Worm (Caenorhabditis elegans) whole organism, mixed stage, embryonic: Measurements from ENCODE around the gene smim-14.

Experiments used
- M03D4.4 ChIP-seq: sonication (generic microtip); optimal IDR thresholded peaks from 2 replicates; lab custom pipeline; 2017; ENCODE audit warnings: mild to moderate bottlenecking, missing genetic modification characterization, missing compliant biosample characterization
- bed-3 ChIP-seq: fragments of 200-800 bp; sonication (Bioruptor generic); optimal IDR thresholded peaks from 3 replicates; lab custom pipeline; 2018; ENCODE audit warnings: mild to moderate bottlenecking, missing genetic modification characterization, moderate library complexity, missing compliant biosample characterization
- ceh-39 ChIP-seq: fragments of 150-350 bp; optimal IDR thresholded peaks from 2 replicates; lab custom pipeline; 2014; ENCODE audit warnings: missing biosample characterization, missing genetic modification characterization
- ceh-43 ChIP-seq: fragments of 200-800 bp; sonication (Bioruptor generic); optimal IDR thresholded peaks from 2 replicates; lab custom pipeline; 2018; ENCODE audit warnings: mild to moderate bottlenecking, missing genetic modification characterization, moderate library complexity, missing compliant biosample characterization
- ceh-83 ChIP-seq: fragments of 200-800 bp; sonication (Bioruptor generic); optimal IDR thresholded peaks from 2 replicates; lab custom pipeline; 2018; ENCODE audit warnings: mild to moderate bottlenecking, missing genetic modification characterization, missing compliant biosample characterization
- ces-1 ChIP-seq: fragments of 150-350 bp; optimal IDR thresholded peaks from 2 replicates; lab custom pipeline; 2014; ENCODE audit warnings: missing biosample characterization, missing genetic modification reagents, missing genetic modification characterization
- cnd-1 ChIP-seq: fragments of 200-800 bp; sonication (Bioruptor generic); optimal IDR thresholded peaks from 2 replicates; lab custom pipeline; 2018; ENCODE audit warnings: mild to moderate bottlenecking, missing genetic modification characterization, missing compliant biosample characterization
- drap-1 ChIP-seq: fragments of 200-800 bp; sonication (Bioruptor generic); optimal IDR thresholded peaks from 3 replicates; lab custom pipeline; 2018; ENCODE audit warnings: mild to moderate bottlenecking, missing genetic modification characterization, missing compliant biosample characterization
- elt-1 ChIP-seq: sonication (generic microtip); optimal IDR thresholded peaks from 2 replicates; lab custom pipeline; 2017; ENCODE audit warnings: missing genetic modification characterization, mild to moderate bottlenecking, missing compliant biosample characterization, antibody characterized with exemption, moderate library complexity, borderline replicate concordance; ENCODE audit not compliant: insufficient read depth
- elt-3 ChIP-seq: fragments of 150-350 bp; optimal IDR thresholded peaks from 2 replicates; lab custom pipeline; 2014; ENCODE audit warnings: missing biosample characterization, missing genetic modification characterization
- hlh-1 ChIP-seq: fragments of 150-350 bp; optimal IDR thresholded peaks from 2 replicates; lab custom pipeline; 2014; ENCODE audit warnings: missing biosample characterization, missing genetic modification reagents, missing genetic modification characterization
- lin-13 ChIP-seq: fragments of 150-350 bp; optimal IDR thresholded peaks from 2 replicates; lab custom pipeline; 2014; ENCODE audit warnings: missing biosample characterization, missing genetic modification characterization
- lin-32 ChIP-seq: fragments of 200-800 bp; sonication (Bioruptor generic); optimal IDR thresholded peaks from 2 replicates; lab custom pipeline; 2018; ENCODE audit warnings: mild to moderate bottlenecking, missing genetic modification characterization, missing compliant biosample characterization
- lsy-2 ChIP-seq: fragments of 150-350 bp; optimal IDR thresholded peaks from 2 replicates; lab custom pipeline; 2014; ENCODE audit warnings: missing biosample characterization, missing genetic modification characterization
- mab-5 ChIP-seq: fragments of 150-350 bp; optimal IDR thresholded peaks from 2 replicates; lab custom pipeline; 2014; ENCODE audit warnings: missing biosample characterization, missing genetic modification characterization
- mep-1 ChIP-seq: fragments of 150-350 bp; optimal IDR thresholded peaks from 2 replicates; lab custom pipeline; 2017; ENCODE audit warnings: missing biosample characterization, missing genetic modification reagents, missing genetic modification characterization, inconsistent platforms
- mls-2 ChIP-seq: sonication (generic microtip); optimal IDR thresholded peaks from 2 replicates; lab custom pipeline; 2016; ENCODE audit warnings: mild to moderate bottlenecking, missing genetic modification characterization, moderate library complexity, missing compliant biosample characterization
- nhr-12 ChIP-seq: fragments of 150-350 bp; optimal IDR thresholded peaks from 2 replicates; lab custom pipeline; 2014; ENCODE audit warnings: missing biosample characterization, missing genetic modification characterization
- nhr-2 ChIP-seq: fragments of 150-350 bp; optimal IDR thresholded peaks from 2 replicates; lab custom pipeline; 2014; ENCODE audit warnings: missing biosample characterization, missing genetic modification characterization
- nhr-237 ChIP-seq: fragments of 150-350 bp; optimal IDR thresholded peaks from 2 replicates; lab custom pipeline; 2014; ENCODE audit warnings: missing biosample characterization, missing genetic modification characterization
- nhr-28 ChIP-seq: fragments of 150-350 bp; optimal IDR thresholded peaks from 2 replicates; lab custom pipeline; 2014; ENCODE audit warnings: missing biosample characterization, missing genetic modification characterization
- nhr-76 ChIP-seq: sonication (generic microtip); optimal IDR thresholded peaks from 2 replicates; lab custom pipeline; 2017; ENCODE audit warnings: missing biosample characterization, missing genetic modification characterization
- sem-2 ChIP-seq: fragments of 200-800 bp; sonication (Bioruptor generic); optimal IDR thresholded peaks from 2 replicates; lab custom pipeline; 2018; ENCODE audit warnings: mild to moderate bottlenecking, missing genetic modification characterization, missing compliant biosample characterization
- snpc-4 ChIP-seq: fragments of 150-350 bp; optimal IDR thresholded peaks from 2 replicates; lab custom pipeline; 2014; ENCODE audit warnings: missing biosample characterization, missing genetic modification characterization
- sptf-1 ChIP-seq: sonication (generic microtip); optimal IDR thresholded peaks from 2 replicates; lab custom pipeline; 2017; ENCODE audit warnings: mild to moderate bottlenecking, missing genetic modification characterization, moderate library complexity, missing compliant biosample characterization
- tbx-8 ChIP-seq: fragments of 200-800 bp; sonication (Bioruptor generic); optimal IDR thresholded peaks from 2 replicates; lab custom pipeline; 2018; ENCODE audit warnings: mild to moderate bottlenecking, missing genetic modification characterization, moderate library complexity, missing compliant biosample characterization
- unc-39 ChIP-seq: fragments of 150-350 bp; optimal IDR thresholded peaks from 2 replicates; lab custom pipeline; 2014; ENCODE audit warnings: missing biosample characterization, missing genetic modification characterization
- unc-62 ChIP-seq: fragments of 150-350 bp; optimal IDR thresholded peaks from 2 replicates; lab custom pipeline; 2014; ENCODE audit warnings: missing biosample characterization, missing genetic modification reagents, missing genetic modification characterization
- zip-8 ChIP-seq: fragments of 150-350 bp; optimal IDR thresholded peaks from 2 replicates; lab custom pipeline; 2014; ENCODE audit warnings: missing biosample characterization, missing genetic modification characterization
- ztf-11 ChIP-seq: fragments of 150-350 bp; optimal IDR thresholded peaks from 2 replicates; lab custom pipeline; 2014; ENCODE audit warnings: missing biosample characterization, missing genetic modification characterization

smim-14 gene

DNA sequence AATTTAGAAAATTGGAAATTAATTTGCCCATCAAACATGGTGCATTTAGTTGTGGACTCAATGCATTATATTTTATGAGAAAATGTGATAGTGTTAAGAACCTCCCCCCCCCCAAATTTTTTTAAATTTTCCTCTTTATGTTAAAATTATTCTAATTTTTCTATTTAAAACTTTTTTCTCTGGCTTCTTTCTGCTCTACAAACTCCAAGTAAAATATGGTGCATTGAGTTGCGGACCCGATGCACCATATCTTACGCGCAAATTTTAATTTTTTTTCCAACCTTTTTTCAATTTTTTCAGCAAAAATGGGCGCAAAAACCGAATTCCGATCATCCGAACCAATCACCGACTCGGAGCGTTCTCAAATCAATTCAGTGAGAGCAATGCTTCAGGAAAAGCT lies 12.7 kb upstream of the smim-14 start, which contains the start of gene C34C12.6:
TSS of gene C34C12.6 (plus strand) at position 301 of the 400 bp plus-strand sequence.
- TF ChIP-seq unc-62 (GFP tag; lab: Kevin White, UChicago) (no peak), nhr-12 (no peak), elt-3 (tag; lab: Kevin White, UChicago) (no peak), bed-3 (GFP tag; lab: Kevin White, UChicago) (no peak), mep-1 (no peak), zip-8 (tag; lab: Kevin White, UChicago) (no peak), ceh-83 (GFP tag; lab: Kevin White, UChicago) (no peak), nhr-2 (tag; lab: Kevin White, UChicago) (no peak)

DNA sequence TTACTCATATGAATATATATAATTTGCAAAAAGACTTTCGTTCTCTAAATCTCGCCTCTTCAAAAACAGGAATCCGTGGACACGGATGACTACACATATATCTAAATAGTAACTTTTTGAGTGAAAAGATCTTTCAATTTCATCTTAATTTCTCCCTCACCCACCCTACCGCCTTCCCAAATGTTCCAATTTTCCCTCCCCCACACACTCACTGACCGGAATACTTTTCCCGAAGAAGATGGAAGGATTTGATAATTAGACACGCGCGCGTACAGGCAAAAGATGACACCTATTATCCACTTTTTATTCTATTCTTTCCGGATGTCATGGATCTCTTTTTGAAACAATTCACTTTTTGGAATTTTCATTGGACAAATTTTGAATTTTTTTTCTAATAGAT lies 11.4 kb upstream of the smim-14 start:
- TF ChIP-seq mep-1, result no peak
- no peak for TF ChIP-seq sem-2 (GFP tag; lab: Kevin White, UChicago)
- no peak for TF ChIP-seq nhr-28 (tag; lab: Kevin White, UChicago)
- no peak for TF ChIP-seq ceh-43 (GFP tag; lab: Kevin White, UChicago)
- no peak for TF ChIP-seq unc-62 (GFP tag; lab: Kevin White, UChicago)
- TF ChIP-seq nhr-12, result no peak
- TF ChIP-seq zip-8 (tag; lab: Kevin White, UChicago), result no peak
- no peak for TF ChIP-seq mab-5 (tag; lab: Kevin White, UChicago)
- no peak for TF ChIP-seq tbx-8

DNA sequence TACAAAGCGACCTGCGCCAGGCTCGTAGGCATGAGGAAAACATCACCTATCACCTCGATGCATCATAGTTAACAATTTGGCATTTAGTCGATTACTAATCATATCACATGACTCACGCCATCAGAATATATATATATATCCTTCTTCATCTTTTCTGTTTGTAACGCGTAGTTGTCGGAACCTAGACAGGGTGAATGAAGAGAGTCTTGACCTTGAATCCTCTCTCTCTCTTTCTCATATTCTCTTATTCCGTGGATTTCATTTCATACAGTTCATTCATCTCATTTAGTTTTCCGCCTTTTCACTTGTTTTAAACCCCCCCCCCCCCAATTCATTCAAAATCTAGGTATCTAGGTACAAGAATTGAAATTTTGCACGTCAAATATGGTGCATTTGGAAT lies 10.7 kb upstream of the smim-14 start:
- TF ChIP-seq tbx-8, result peak; percentile 9
- TF ChIP-seq M03D4.4, result no peak

DNA sequence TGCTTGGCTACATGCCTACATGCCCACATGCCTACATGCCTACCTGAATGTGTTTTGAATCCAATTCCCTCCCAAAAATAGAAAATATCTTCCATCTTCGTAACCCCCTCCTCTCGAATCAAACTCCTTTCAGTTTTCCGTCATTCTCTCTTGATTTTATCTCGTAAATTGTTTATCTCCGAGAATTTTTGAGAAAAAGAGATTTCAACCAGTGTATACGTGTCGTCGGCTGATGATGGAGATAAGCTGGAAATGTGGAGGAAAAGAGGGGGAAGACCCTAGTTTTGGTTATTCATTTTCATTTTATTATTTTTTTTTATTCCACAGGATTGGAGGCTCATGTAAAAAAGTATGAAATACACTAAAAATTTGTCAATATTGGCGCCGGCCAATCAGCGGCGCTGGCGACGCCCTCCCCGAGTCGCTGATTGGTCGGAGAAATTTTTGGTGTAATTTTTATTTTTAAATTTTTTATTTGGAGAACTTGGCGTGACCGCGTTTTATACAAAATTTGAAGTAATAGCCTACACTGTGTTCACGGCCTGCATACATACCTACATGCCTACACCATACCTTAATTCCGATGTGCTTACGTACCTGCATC lies 9.4 kb upstream of the smim-14 start:
- no peak for TF ChIP-seq ceh-83 (GFP tag; lab: Kevin White, UChicago)
- TF ChIP-seq elt-1 (tag; lab: Kevin White, UChicago), result peak; percentile 89
- TF ChIP-seq, all 35 proteins: peak for 1

DNA sequence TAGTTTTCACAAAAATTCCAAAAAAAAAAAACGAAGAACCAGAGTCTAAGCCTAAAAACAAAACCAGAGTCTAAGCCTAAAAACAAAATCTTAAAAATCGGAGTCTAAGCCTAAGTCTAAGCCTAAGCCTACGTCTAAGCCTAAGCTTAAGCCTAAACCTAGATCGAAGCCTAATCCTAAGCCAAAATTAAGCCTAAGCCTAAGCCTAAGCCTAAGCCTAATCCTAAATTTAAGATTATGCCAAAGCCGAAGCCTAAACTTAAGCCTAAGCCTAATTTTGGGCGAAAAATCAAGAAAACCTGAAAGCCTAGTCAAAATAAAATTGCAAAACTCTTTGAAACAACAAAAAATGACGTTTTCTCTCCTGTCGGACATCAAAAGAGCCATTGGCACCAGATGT lies 7.8 kb upstream of the smim-14 start:
- TF ChIP-seq ztf-11 (tag; lab: Kevin White, UChicago) (no peak), cnd-1 (tag; lab: Kevin White, UChicago) (no peak), sptf-1 (tag; lab: Kevin White, UChicago) (no peak), mep-1 (no peak), lsy-2 (tag; lab: Kevin White, UChicago) (no peak), nhr-237 (tag; lab: Kevin White, UChicago) (no peak), bed-3 (GFP tag; lab: Kevin White, UChicago) (no peak), nhr-2 (tag; lab: Kevin White, UChicago) (no peak), ceh-39 (no peak), M03D4.4 (no peak), nhr-12 (no peak), unc-62 (GFP tag; lab: Kevin White, UChicago) (no peak), ceh-43 (GFP tag; lab: Kevin White, UChicago) (no peak), hlh-1 (tag; lab: Kevin White, UChicago) (no peak), drap-1 (GFP tag; lab: Kevin White, UChicago) (no peak)

DNA sequence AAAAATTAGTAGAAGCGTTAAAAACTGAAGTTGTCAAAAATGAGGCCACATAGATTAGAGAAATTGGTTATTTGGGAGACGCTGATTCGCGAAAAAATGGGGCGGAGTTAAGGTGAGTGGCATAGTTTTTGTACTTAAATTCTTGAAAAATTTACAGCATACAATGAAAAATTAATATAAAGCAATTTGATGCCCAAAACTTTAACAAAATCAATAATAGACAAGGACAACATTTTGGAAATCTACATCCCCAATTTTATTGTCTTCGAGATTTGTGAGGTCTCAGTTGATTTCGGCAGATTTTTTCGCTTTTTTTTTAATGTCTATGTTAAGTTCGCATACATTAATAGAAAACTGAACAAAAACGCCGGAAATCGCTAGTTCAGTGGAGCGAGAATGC lies 6.7 kb upstream of the smim-14 start:
- peak; percentile 29 for TF ChIP-seq mls-2 (tag; lab: Kevin White, UChicago)
- no peak for TF ChIP-seq lsy-2 (tag; lab: Kevin White, UChicago)
- TF ChIP-seq lin-32 (GFP tag; lab: Kevin White, UChicago), result peak; percentile 35
- TF ChIP-seq ceh-83 (GFP tag; lab: Kevin White, UChicago), result no peak
- no peak for TF ChIP-seq nhr-237 (tag; lab: Kevin White, UChicago)
- TF ChIP-seq snpc-4 (tag; lab: Kevin White, UChicago), result no peak
- TF ChIP-seq drap-1 (GFP tag; lab: Kevin White, UChicago), result no peak
- TF ChIP-seq ces-1 (GFP tag; lab: Kevin White, UChicago), result peak; percentile 31
- peak; percentile 73 for TF ChIP-seq tbx-8
- TF ChIP-seq unc-39 (tag; lab: Kevin White, UChicago), result no peak
- TF ChIP-seq ceh-43 (GFP tag; lab: Kevin White, UChicago), result no peak
- TF ChIP-seq unc-62 (GFP tag; lab: Kevin White, UChicago), result no peak
- TF ChIP-seq ztf-11 (tag; lab: Kevin White, UChicago), result no peak
- TF ChIP-seq nhr-12, result no peak
- peak; percentile 22 for TF ChIP-seq cnd-1 (tag; lab: Kevin White, UChicago)
- no peak for TF ChIP-seq mep-1
- TF ChIP-seq sptf-1 (tag; lab: Kevin White, UChicago), result peak; percentile 66
- TF ChIP-seq sem-2 (GFP tag; lab: Kevin White, UChicago), result peak; percentile 10
- TF ChIP-seq lin-13 (tag; lab: Kevin White, UChicago), result no peak
- no peak for TF ChIP-seq nhr-76 (tag; lab: Kevin White, UChicago)
- TF ChIP-seq bed-3 (GFP tag; lab: Kevin White, UChicago), result peak; percentile 61
